Worm (Caenorhabditis elegans) whole organism, L2 larva: ENCODE data around the gene flp-27.

Experiments used
- ama-1 ChIP-seq: fragments of 150-350 bp; optimal IDR thresholded peaks from 2 replicates; lab custom pipeline; 2018; ENCODE audit warnings: inconsistent platforms
- lin-13 ChIP-seq: fragments of 150-350 bp; optimal IDR thresholded peaks from 2 replicates; lab custom pipeline; 2014; ENCODE audit warnings: missing biosample characterization, missing genetic modification reagents, missing genetic modification characterization
- mab-5 ChIP-seq: fragments of 150-350 bp; optimal IDR thresholded peaks from 2 replicates; lab custom pipeline; 2014; ENCODE audit warnings: missing biosample characterization, missing genetic modification characterization
- nhr-23 ChIP-seq: fragments of 150-350 bp; optimal IDR thresholded peaks from 2 replicates; lab custom pipeline; 2014; ENCODE audit warnings: missing biosample characterization, missing genetic modification reagents, missing genetic modification characterization
- unc-62 ChIP-seq: fragments of 150-350 bp; optimal IDR thresholded peaks from 2 replicates; lab custom pipeline; 2014; ENCODE audit warnings: missing biosample characterization, missing genetic modification reagents, missing genetic modification characterization

- TF ChIP-seq nhr-23 (tag; lab: Kevin White, UChicago) (no peak), lin-13 (GFP tag; lab: Kevin White, UChicago) (peak; percentile 91), unc-62 (GFP tag; lab: Kevin White, UChicago) (no peak), mab-5 (tag; lab: Kevin White, UChicago) (peak; percentile 77), ama-1 (lab: Kevin White, UChicago) (peak; percentile 99)
Measured at ce11 chrII:5661735-5662177, 19.0 kb upstream of the flp-27 start.
